Fruit fly (Drosophila melanogaster) whole organism, prepupa: Measurements from ENCODE around the gene Setd3.

Experiments
- CG10669 ChIP-seq: fragments of 200-800 bp; sonication (Bioruptor generic); optimal IDR thresholded peaks from 3 replicates; lab custom pipeline; 2018; ENCODE audit warnings: missing biosample characterization, mild to moderate bottlenecking, missing genetic modification characterization, moderate library complexity
- CG3032 ChIP-seq: fragments of 200-800 bp; optimal IDR thresholded peaks from 2 replicates; lab custom pipeline; 2019; ENCODE audit warnings: missing biosample characterization, mild to moderate bottlenecking, missing genetic modification characterization, moderate library complexity
- CG7368 ChIP-seq: fragments of 200-800 bp; sonication (Bioruptor generic); optimal IDR thresholded peaks from 3 replicates; lab custom pipeline; 2016; ENCODE audit warnings: missing biosample characterization, missing genetic modification characterization
- Eip93F ChIP-seq: fragments of 200-800 bp; sonication (Bioruptor generic); optimal IDR thresholded peaks from 2 replicates; lab custom pipeline; 2016; ENCODE audit warnings: missing biosample characterization, mild to moderate bottlenecking, missing genetic modification characterization
- Hr39 ChIP-seq: fragments of 200-800 bp; sonication (Bioruptor generic); optimal IDR thresholded peaks from 2 replicates; lab custom pipeline; 2016; ENCODE audit warnings: missing biosample characterization, missing genetic modification characterization
- OdsH ChIP-seq: fragments of 200-800 bp; sonication (Bioruptor generic); optimal IDR thresholded peaks from 3 replicates; lab custom pipeline; 2016; ENCODE audit warnings: missing biosample characterization, missing genetic modification characterization
- Sox14 ChIP-seq: fragments of 200-800 bp; sonication (Bioruptor generic); optimal IDR thresholded peaks from 3 replicates; lab custom pipeline; 2016; ENCODE audit warnings: missing biosample characterization, missing genetic modification characterization
- esn ChIP-seq: fragments of 200-800 bp; sonication (Bioruptor generic); optimal IDR thresholded peaks from 2 replicates; lab custom pipeline; 2016; ENCODE audit warnings: missing biosample characterization, mild to moderate bottlenecking, missing genetic modification characterization, moderate library complexity
- fkh ChIP-seq: fragments of 200-800 bp; sonication (Bioruptor generic); optimal IDR thresholded peaks from 3 replicates; lab custom pipeline; 2017; ENCODE audit warnings: missing biosample characterization, mild to moderate bottlenecking, missing genetic modification characterization, moderate library complexity
- pdm3 ChIP-seq: fragments of 200-800 bp; sonication (Bioruptor generic); optimal IDR thresholded peaks from 3 replicates; lab custom pipeline; 2016; ENCODE audit warnings: missing biosample characterization, missing genetic modification characterization

DNA sequence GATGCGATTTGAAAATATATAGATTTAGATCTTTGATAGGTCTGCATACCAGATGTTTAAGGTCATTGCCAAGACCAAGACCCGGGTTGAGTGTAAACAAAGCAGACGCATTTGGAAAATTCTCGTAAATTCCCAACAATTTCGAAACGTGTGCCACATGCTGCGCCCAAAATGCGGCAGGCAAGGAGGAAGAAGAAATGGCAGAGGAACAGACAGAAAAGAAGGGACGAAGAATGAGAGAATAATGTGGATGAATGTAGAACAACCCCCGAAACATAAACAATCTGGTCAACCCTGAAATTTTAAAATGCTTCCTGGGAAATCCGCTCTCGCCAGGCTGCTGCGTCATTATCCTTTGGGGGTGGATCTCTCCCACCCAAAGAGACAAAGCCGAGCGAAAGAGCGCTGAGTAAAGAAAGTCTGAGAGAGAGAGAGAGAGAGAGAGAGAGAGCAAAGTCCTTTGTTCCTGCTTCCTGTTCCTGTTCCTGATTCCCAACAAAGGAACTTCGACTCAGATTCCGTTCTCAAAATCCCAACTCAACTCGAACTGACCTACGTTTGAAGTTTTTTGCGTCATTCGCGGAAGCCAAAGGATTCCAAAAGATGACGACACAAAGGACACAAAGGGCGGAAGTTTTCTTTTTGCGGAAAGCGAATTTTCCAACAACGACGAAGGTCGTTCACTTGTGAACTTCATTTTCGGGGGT is 20.2 kb upstream of the Setd3 start:
- TF ChIP-seq Hr39 (GFP tag; lab: Kevin White, UChicago): no peak
- no peak for TF ChIP-seq CG10669
- TF ChIP-seq CG7368 (GFP tag; lab: Kevin White, UChicago): no peak
- TF ChIP-seq pdm3 (GFP tag; lab: Kevin White, UChicago): no peak
- no peak for TF ChIP-seq CG3032 (tag; lab: Kevin White, UChicago)
- TF ChIP-seq esn (GFP tag; lab: Kevin White, UChicago): no peak
- no peak for TF ChIP-seq OdsH
- TF ChIP-seq fkh (GFP tag; lab: Kevin White, UChicago): no peak
- no peak for TF ChIP-seq Eip93F (GFP tag; lab: Kevin White, UChicago)
- no peak for TF ChIP-seq Sox14 (GFP tag; lab: Kevin White, UChicago)
